Fruit fly (Drosophila melanogaster) whole organism, embryonic: Measurements from ENCODE around the gene CG4820.

Experiments used
- CG8089 ChIP-seq: fragments of 200-800 bp; sonication (Bioruptor generic); optimal IDR thresholded peaks from 3 replicates; lab custom pipeline; 2016; ENCODE audit warnings: missing biosample characterization, missing genetic modification characterization
- Dip3 ChIP-seq: fragments of 200-800 bp; sonication (Bioruptor generic); optimal IDR thresholded peaks from 3 replicates; lab custom pipeline; 2016; ENCODE audit warnings: missing biosample characterization, missing genetic modification characterization
- Gug ChIP-seq: fragments of 200-800 bp; sonication (Bioruptor generic); IDR thresholded peaks from 4 replicates; pipeline ENCODE4 v1.3.6; 2022; ENCODE audit warnings: missing biosample characterization, missing genetic modification characterization

DNA sequence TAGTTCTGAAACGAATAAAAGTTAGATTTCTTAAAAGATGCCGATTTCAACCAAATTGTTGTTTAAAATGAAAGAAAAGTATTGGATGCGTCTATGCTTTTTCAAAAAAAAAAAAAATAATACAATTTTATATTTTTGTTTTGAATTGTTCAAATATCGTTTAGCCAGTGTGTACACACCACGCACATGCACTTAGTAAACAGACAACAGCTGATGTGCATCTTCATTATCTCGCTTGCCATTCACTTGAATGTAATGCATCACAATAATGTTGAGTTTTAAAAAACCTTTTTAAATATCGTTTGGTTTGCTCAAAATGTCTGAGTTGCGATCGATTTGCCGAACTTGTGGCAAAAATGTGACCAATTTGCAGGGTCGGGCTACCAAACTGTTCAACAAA, 19.7 kb downstream of the CG4820 start, which contains the start of gene CG31441:
- TF ChIP-seq Dip3 (GFP tag; lab: Kevin White, UChicago) (no peak), CG8089 (GFP tag; lab: Kevin White, UChicago) (no peak), Gug (GFP tag; lab: Robert Waterston, UW) (no peak)
